Worm (Caenorhabditis elegans): Measurements from ENCODE around the gene elt-7.
"Not testable (repeated sequence)": the region's sequence is repeated elsewhere in the genome, so short reads cannot be mapped to it uniquely, and the experiment has no call there.

elt-7 gene

ce11 chrV:4758019-4758418 is 12.5 kb upstream of the elt-7 start:
- TF ChIP-seq Y53G8AR.9 (GFP tag; conservative IDR thresholded peaks at IDR 0.05) = 0 out of 2 replicates have a peak, but pooled peaks have one; percentile 56
- no peak for TF ChIP-seq rpc-1 (optimal IDR thresholded peaks at IDR 0.05)
- no peak for TF ChIP-seq rpc-1 (tag; optimal IDR thresholded peaks at IDR 0.05)
- TF ChIP-seq lsy-27 (tag; optimal IDR thresholded peaks at IDR 0.05; ENCODE audit: borderline replicate concordance, insufficient read depth) = no peak
- TF ChIP-seq nhr-80 (tag; optimal IDR thresholded peaks at IDR 0.05) = no peak
- peak; percentile 39; the same call in 1 of the 2 replicates for TF ChIP-seq egrh-3 (GFP tag; IDR thresholded peaks at IDR 0.05)
- no peak for TF ChIP-seq atf-7 (tag; optimal IDR thresholded peaks at IDR 0.05)
- TF ChIP-seq hmg-20 (GFP tag; IDR thresholded peaks at IDR 0.05) = 0 out of 2 replicates have a peak, but pooled peaks have one; percentile 14

DNA sequence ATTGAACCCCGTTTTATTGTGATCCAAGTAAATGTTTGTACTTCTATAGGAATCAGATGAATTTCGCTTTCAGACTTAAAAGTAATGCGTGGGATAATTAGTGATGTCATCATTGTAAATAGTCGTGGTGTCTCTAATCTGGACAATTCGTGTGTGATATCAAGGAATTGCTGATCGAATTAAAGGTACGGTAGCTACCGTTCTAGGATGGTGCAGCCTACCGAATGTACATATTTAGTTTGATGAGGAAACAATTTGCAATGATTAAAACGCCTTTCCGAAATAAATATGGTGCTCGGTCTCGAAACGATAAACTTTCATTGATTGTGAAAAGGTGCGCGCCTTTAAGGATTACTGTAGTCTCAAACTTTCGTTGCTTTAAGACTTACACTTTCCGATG is 11.9 kb upstream of the elt-7 start:
- peak; percentile 78; the same call in 1 of the 2 replicates for TF ChIP-seq madf-3 (GFP tag; IDR thresholded peaks at IDR 0.05)
- no peak for TF ChIP-seq zim-3 (tag; optimal IDR thresholded peaks at IDR 0.05)
- 0 out of 2 replicates have a peak, but pooled peaks have one; percentile 21 for TF ChIP-seq F33H1.4 (GFP tag; IDR thresholded peaks at IDR 0.05)
- TF ChIP-seq rec-8 (tag; optimal IDR thresholded peaks at IDR 0.05) = no peak
- peak; percentile 15 for TF ChIP-seq F49E8.2 (tag; optimal IDR thresholded peaks at IDR 0.05; ENCODE audit: insufficient read depth)
- TF ChIP-seq rcor-1 (GFP tag; IDR thresholded peaks at IDR 0.05) = peak; percentile 46; the same call in 1 of the 2 replicates
- peak; percentile 14; the same call in 1 of the 2 replicates for TF ChIP-seq hmg-1.2 (GFP tag; IDR thresholded peaks at IDR 0.05)
- TF ChIP-seq nfya-2 (GFP tag; IDR thresholded peaks at IDR 0.05) = no peak
- peak; percentile 47; the same call in 1 of the 2 replicates for TF ChIP-seq attf-6 (GFP tag; IDR thresholded peaks at IDR 0.05)
- TF ChIP-seq Y53G8AR.9 (GFP tag; conservative IDR thresholded peaks at IDR 0.05) = peak; percentile 79
- peak; percentile 10 for TF ChIP-seq hrde-1 (tag; optimal IDR thresholded peaks at IDR 0.05; ENCODE audit: borderline replicate concordance)
- peak; percentile 76; the same call in 1 of the 2 replicates for TF ChIP-seq F39B2.1 (GFP tag; IDR thresholded peaks at IDR 0.05)
- 0 out of 2 replicates have a peak, but pooled peaks have one; percentile 3 for TF ChIP-seq hmg-20 (GFP tag; IDR thresholded peaks at IDR 0.05)
- TF ChIP-seq cebp-1 (GFP tag; IDR thresholded peaks at IDR 0.05) = no peak
- TF ChIP-seq cebp-1 (tag; optimal IDR thresholded peaks at IDR 0.05) = no peak
- TF ChIP-seq him-1 (tag; optimal IDR thresholded peaks at IDR 0.05) = peak; percentile 21
- TF ChIP-seq ama-1 (optimal IDR thresholded peaks at IDR 0.05) = no peak
- peak in 1 of 2 experiments; percentile 37 for TF ChIP-seq ama-1 (GFP tag; optimal IDR thresholded peaks at IDR 0.05)
- peak; percentile 2 for TF ChIP-seq T26A5.8 (tag; optimal IDR thresholded peaks at IDR 0.05)
- peak; percentile 74 for TF ChIP-seq hsf-1 (GFP tag; IDR thresholded peaks at IDR 0.05)
- TF ChIP-seq C06A6.2 (GFP tag; conservative IDR thresholded peaks at IDR 0.05) = no peak
- TF ChIP-seq lin-35 (GFP tag; optimal IDR thresholded peaks at IDR 0.05) = peak in 1 of 3 experiments; percentile 17
- peak; percentile 63 for TF ChIP-seq madf-6 (GFP tag; IDR thresholded peaks at IDR 0.05)
- TF ChIP-seq ekl-4 (GFP tag; IDR thresholded peaks at IDR 0.05) = peak; percentile 52; the same call in 1 of the 2 replicates
- TF ChIP-seq Y95B8A.8 (GFP tag; IDR thresholded peaks at IDR 0.05) = 0 out of 2 replicates have a peak, but pooled peaks have one; percentile 39

DNA sequence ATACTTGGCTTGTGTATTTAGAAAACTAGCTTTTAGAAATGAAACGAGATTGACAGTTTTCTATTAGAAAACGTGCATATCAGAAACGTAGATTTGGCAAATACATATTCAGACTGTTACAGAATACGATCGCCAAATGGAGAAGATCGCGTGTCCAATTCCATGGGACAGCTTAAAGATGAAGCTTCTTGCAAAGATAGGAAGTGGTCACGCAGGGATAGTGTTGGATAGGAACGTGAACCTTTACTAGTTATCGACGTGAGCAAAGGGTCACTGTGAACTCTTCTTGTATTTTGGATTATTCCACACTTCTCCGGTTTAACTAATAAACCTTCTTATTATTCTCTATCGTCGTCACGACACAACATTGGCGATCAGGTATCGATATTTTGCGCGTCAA is 9.8 kb upstream of the elt-7 start, which contains the start of gene bgnt-1.4:
Gene bgnt-1.4, plus strand, starts transcription at position 301 of the 400 bp plus-strand sequence.
- not testable (repeated sequence) for TF ChIP-seq attf-6 (GFP tag; IDR thresholded peaks at IDR 0.05); rec-8 (tag; optimal IDR thresholded peaks at IDR 0.05); dpl-1 (GFP tag; optimal IDR thresholded peaks at IDR 0.05)

- TF ChIP-seq ztf-6 (GFP tag; IDR thresholded peaks at IDR 0.05) (no peak), aptf-2 (GFP tag; conservative IDR thresholded peaks at IDR 0.05) (no peak)
Observed at ce11 chrV:4766501-4766900, 4.0 kb upstream of the elt-7 start, which contains the start of gene C18G1.8. Gene C18G1.8, minus strand, starts transcription at chrV:4766601.
